Fruit fly (Drosophila melanogaster) S2 (cell line): ENCODE data around the gene CG17267.

Source experiments
- CG8478 ChIP-seq: fragments of >200 bp; optimal IDR thresholded peaks from 2 replicates; lab custom pipeline; 2018
- CTCF ChIP-seq, 2 experiments: fragments of >200 bp; optimal IDR thresholded peaks; 2 replicates each; lab custom pipeline; 2018

dm6 chr3R:20723491-20723890, 15.4 kb downstream of the CG17267 start:
- TF ChIP-seq CG8478 (lab: Kevin White, UChicago) (no peak), CTCF (optimal IDR thresholded peaks at IDR 0.05; lab: Kevin White, UChicago) (no peak)
